Fruit fly (Drosophila melanogaster): ENCODE measurements around the gene stx.

stx gene

dm6 chrX:10762959-10763883 lies 18.5 kb upstream of the stx start:
- TF ChIP-seq CG12768 (GFP tag; optimal IDR thresholded peaks at IDR 0.05) = no peak
- TF ChIP-seq Hr96 (GFP tag; optimal IDR thresholded peaks at IDR 0.05) = peak; percentile 23
- TF ChIP-seq CG33017 (tag; optimal IDR thresholded peaks at IDR 0.05) = no peak
- peak; percentile 90 for TF ChIP-seq Mnt (GFP tag; optimal IDR thresholded peaks at IDR 0.05)
- peak; percentile 86 for TF ChIP-seq bab1 (GFP tag; optimal IDR thresholded peaks at IDR 0.05)
- TF ChIP-seq CG11617 (GFP tag; optimal IDR thresholded peaks at IDR 0.05) = no peak
- peak; percentile 4 for TF ChIP-seq CG7045 (GFP tag; optimal IDR thresholded peaks at IDR 0.05)
- no peak for TF ChIP-seq Clk (GFP tag; optimal IDR thresholded peaks at IDR 0.05)
- peak; percentile 49 for TF ChIP-seq pad (GFP tag; optimal IDR thresholded peaks at IDR 0.05)
- no peak for TF ChIP-seq toe (GFP tag; optimal IDR thresholded peaks at IDR 0.05)
- TF ChIP-seq Crg-1 (GFP tag; optimal IDR thresholded peaks at IDR 0.05) = peak; percentile 30
- peak; percentile 100 for TF ChIP-seq tj (GFP tag; optimal IDR thresholded peaks at IDR 0.05)
- no peak for TF ChIP-seq CG5204 (GFP tag; optimal IDR thresholded peaks at IDR 0.05)
- TF ChIP-seq CG7101 (tag; optimal IDR thresholded peaks at IDR 0.05) = no peak
- TF ChIP-seq cic (GFP tag; optimal IDR thresholded peaks at IDR 0.05) = peak; percentile 91
- TF ChIP-seq kay (GFP tag; ENCODE audit: borderline replicate concordance) = no peak
- no peak for TF ChIP-seq ovo (GFP tag; optimal IDR thresholded peaks at IDR 0.05)
- TF ChIP-seq CG1620 (GFP tag; optimal IDR thresholded peaks at IDR 0.05) = no peak
- TF ChIP-seq CG14711 (tag; optimal IDR thresholded peaks at IDR 0.05) = peak; percentile 48
- TF ChIP-seq cnc (optimal IDR thresholded peaks at IDR 0.05) = no peak

- TF ChIP-seq ovo (GFP tag; optimal IDR thresholded peaks at IDR 0.05) (no peak), CG7101 (tag; optimal IDR thresholded peaks at IDR 0.05) (no peak), cic (GFP tag; optimal IDR thresholded peaks at IDR 0.05) (no peak), CG1620 (GFP tag; optimal IDR thresholded peaks at IDR 0.05) (no peak), bab1 (GFP tag; optimal IDR thresholded peaks at IDR 0.05) (no peak), CG12768 (GFP tag; optimal IDR thresholded peaks at IDR 0.05) (no peak), tj (GFP tag; optimal IDR thresholded peaks at IDR 0.05) (no peak), Clk (GFP tag; optimal IDR thresholded peaks at IDR 0.05) (no peak), Crg-1 (GFP tag; optimal IDR thresholded peaks at IDR 0.05) (no peak), CG33017 (tag; optimal IDR thresholded peaks at IDR 0.05) (no peak), CG14711 (tag; optimal IDR thresholded peaks at IDR 0.05) (no peak)
Measured at dm6 chrX:10762569-10762958, 17.8 kb upstream of the stx start.

dm6 chrX:10757616-10758078 lies 12.9 kb upstream of the stx start, which contains the start of gene Rph:
TSS of gene Rph (minus strand) at chrX:10757666.
- peak; percentile 59 for TF ChIP-seq Hr96 (GFP tag; optimal IDR thresholded peaks at IDR 0.05)
- no peak for TF ChIP-seq kay (GFP tag; ENCODE audit: borderline replicate concordance)
- TF ChIP-seq pad (GFP tag; optimal IDR thresholded peaks at IDR 0.05) = no peak
- no peak for TF ChIP-seq bab1 (GFP tag; optimal IDR thresholded peaks at IDR 0.05)
- TF ChIP-seq CG5204 (GFP tag; optimal IDR thresholded peaks at IDR 0.05) = peak; percentile 25
- TF ChIP-seq Mnt (GFP tag; optimal IDR thresholded peaks at IDR 0.05) = peak; percentile 32
- TF ChIP-seq cnc (optimal IDR thresholded peaks at IDR 0.05) = no peak
- TF ChIP-seq tj (GFP tag; optimal IDR thresholded peaks at IDR 0.05) = no peak
- peak; percentile 32 for TF ChIP-seq CG7045 (GFP tag; optimal IDR thresholded peaks at IDR 0.05)
- peak; percentile 26 for TF ChIP-seq CG7101 (tag; optimal IDR thresholded peaks at IDR 0.05)
- no peak for TF ChIP-seq CG1620 (GFP tag; optimal IDR thresholded peaks at IDR 0.05)
- peak; percentile 10 for TF ChIP-seq CG11617 (GFP tag; optimal IDR thresholded peaks at IDR 0.05)
- peak; percentile 10 for TF ChIP-seq CG14711 (tag; optimal IDR thresholded peaks at IDR 0.05)
- TF ChIP-seq ovo (GFP tag; optimal IDR thresholded peaks at IDR 0.05) = peak; percentile 36
- TF ChIP-seq Clk (GFP tag; optimal IDR thresholded peaks at IDR 0.05) = peak; percentile 3
- no peak for TF ChIP-seq toe (GFP tag; optimal IDR thresholded peaks at IDR 0.05)
- peak; percentile 9 for TF ChIP-seq cic (GFP tag; optimal IDR thresholded peaks at IDR 0.05)
- TF ChIP-seq CG12768 (GFP tag; optimal IDR thresholded peaks at IDR 0.05) = peak; percentile 28

dm6 chrX:10756026-10756561 lies 11.4 kb upstream of the stx start:
- no peak for TF ChIP-seq kay (GFP tag; ENCODE audit: borderline replicate concordance)
- peak; percentile 1 for TF ChIP-seq CG5204 (GFP tag; optimal IDR thresholded peaks at IDR 0.05)

dm6 chrX:10751777-10752176 lies 7.0 kb upstream of the stx start:
- TF ChIP-seq ovo (GFP tag; optimal IDR thresholded peaks at IDR 0.05) (no peak), tj (GFP tag; optimal IDR thresholded peaks at IDR 0.05) (no peak), CG14711 (tag; optimal IDR thresholded peaks at IDR 0.05) (no peak), Mnt (GFP tag; optimal IDR thresholded peaks at IDR 0.05) (no peak), CG7101 (tag; optimal IDR thresholded peaks at IDR 0.05) (no peak), kay (GFP tag; ENCODE audit: borderline replicate concordance) (no peak), bab1 (GFP tag; optimal IDR thresholded peaks at IDR 0.05) (no peak), Hr96 (GFP tag; optimal IDR thresholded peaks at IDR 0.05) (no peak), Clk (GFP tag; optimal IDR thresholded peaks at IDR 0.05) (no peak), CG33017 (tag; optimal IDR thresholded peaks at IDR 0.05) (no peak)

dm6 chrX:10750676-10751075 lies 5.9 kb upstream of the stx start:
- TF ChIP-seq cnc (optimal IDR thresholded peaks at IDR 0.05) = no peak
- no peak for TF ChIP-seq CG1620 (GFP tag; optimal IDR thresholded peaks at IDR 0.05)
- no peak for TF ChIP-seq Crg-1 (GFP tag; optimal IDR thresholded peaks at IDR 0.05)
- no peak for TF ChIP-seq toe (GFP tag; optimal IDR thresholded peaks at IDR 0.05)
- TF ChIP-seq tj (GFP tag; optimal IDR thresholded peaks at IDR 0.05) = no peak
- no peak for TF ChIP-seq Hr96 (GFP tag; optimal IDR thresholded peaks at IDR 0.05)

Data from whole organism, adult.